Worm (Caenorhabditis elegans) whole organism, late embryonic: ENCODE results near the gene str-209.

Experiments
- F13H6.1 ChIP-seq: sonication (generic microtip); optimal IDR thresholded peaks from 2 replicates; lab custom pipeline; 2016; ENCODE audit warnings: missing genetic modification characterization, missing compliant biosample characterization
- K09A11.1 ChIP-seq: sonication (generic microtip); optimal IDR thresholded peaks from 2 replicates; lab custom pipeline; 2017; ENCODE audit warnings: antibody characterized with exemption, mild to moderate bottlenecking, missing genetic modification characterization, missing compliant biosample characterization; ENCODE audit not compliant: insufficient read depth
- ahr-1 ChIP-seq: sonication (generic microtip); optimal IDR thresholded peaks from 2 replicates; lab custom pipeline; 2016; ENCODE audit warnings: missing genetic modification characterization, missing compliant biosample characterization
- ceh-45 ChIP-seq: fragments of 200-800 bp; sonication (Bioruptor generic); IDR thresholded peaks from 2 replicates; pipeline ENCODE4 v1.3.6; 2022; ENCODE audit warnings: missing genetic modification reagents, missing genetic modification characterization, missing compliant biosample characterization
- elt-2 ChIP-seq: sonication (generic microtip); optimal IDR thresholded peaks from 2 replicates; lab custom pipeline; 2016; ENCODE audit warnings: missing genetic modification reagents, missing genetic modification characterization, missing compliant biosample characterization
- hlh-13 ChIP-seq: fragments of 200-800 bp; sonication (Bioruptor generic); optimal IDR thresholded peaks from 2 replicates; lab custom pipeline; 2018; ENCODE audit warnings: mild to moderate bottlenecking, missing genetic modification characterization, missing compliant biosample characterization
- hlh-15 ChIP-seq: sonication (generic microtip); optimal IDR thresholded peaks from 2 replicates; lab custom pipeline; 2016; ENCODE audit warnings: missing genetic modification characterization, missing compliant biosample characterization
- nfya-1 ChIP-seq: sonication (generic microtip); optimal IDR thresholded peaks from 2 replicates; lab custom pipeline; 2017; ENCODE audit warnings: missing genetic modification characterization, mild to moderate bottlenecking, missing compliant biosample characterization, antibody characterized with exemption, moderate library complexity
- nhr-11 ChIP-seq: fragments of 150-350 bp; optimal IDR thresholded peaks from 2 replicates; lab custom pipeline; 2014; ENCODE audit warnings: missing biosample characterization, missing genetic modification characterization
- rnt-1 ChIP-seq: sonication (generic microtip); optimal IDR thresholded peaks from 2 replicates; lab custom pipeline; 2016; ENCODE audit warnings: missing genetic modification characterization, missing compliant biosample characterization

DNA sequence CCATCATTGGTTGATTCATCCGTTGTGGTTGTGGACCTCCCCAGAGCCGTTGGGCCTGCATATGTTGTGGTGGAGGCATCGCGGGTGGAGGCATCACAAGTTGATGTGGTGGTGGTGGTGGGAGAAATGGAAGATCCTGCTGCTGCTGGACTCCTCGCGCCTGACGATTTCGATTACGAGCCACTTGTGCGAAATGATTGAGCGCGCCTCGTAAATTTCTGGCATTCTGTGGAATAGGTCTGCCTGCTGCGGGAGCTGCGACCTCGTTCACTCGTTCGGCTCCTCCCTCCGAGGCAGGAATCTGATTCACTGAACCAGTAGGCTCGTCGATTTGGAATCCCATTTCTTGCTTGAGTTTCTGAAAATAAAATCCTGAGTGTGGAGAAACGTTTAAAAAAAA is 12.0 kb downstream of the str-209 start:
- no peak for TF ChIP-seq nhr-11 (tag; lab: Kevin White, UChicago)
- TF ChIP-seq hlh-15 = no peak
- no peak for TF ChIP-seq ceh-45 (GFP tag; lab: Robert Waterston, UW)
- TF ChIP-seq nfya-1 (tag; lab: Kevin White, UChicago) = no peak
- TF ChIP-seq K09A11.1 = no peak
- TF ChIP-seq hlh-13 = no peak
- TF ChIP-seq elt-2 (tag; lab: Kevin White, UChicago) = no peak
- TF ChIP-seq rnt-1 (tag; lab: Kevin White, UChicago) = no peak
- no peak for TF ChIP-seq F13H6.1
- no peak for TF ChIP-seq ahr-1 (tag; lab: Kevin White, UChicago)
